Worm (Caenorhabditis elegans) whole organism, mixed stage, embryonic: Measurements from ENCODE around the gene F10B5.3.

Experiments used
- blmp-1 ChIP-seq: fragments of 150-350 bp; optimal IDR thresholded peaks from 2 replicates; lab custom pipeline; 2014; ENCODE audit warnings: missing biosample characterization, missing genetic modification characterization
- ceh-39 ChIP-seq: fragments of 150-350 bp; optimal IDR thresholded peaks from 2 replicates; lab custom pipeline; 2014; ENCODE audit warnings: missing biosample characterization, missing genetic modification characterization
- ceh-43 ChIP-seq: fragments of 200-800 bp; sonication (Bioruptor generic); optimal IDR thresholded peaks from 2 replicates; lab custom pipeline; 2018; ENCODE audit warnings: mild to moderate bottlenecking, missing genetic modification characterization, moderate library complexity, missing compliant biosample characterization
- ceh-83 ChIP-seq: fragments of 200-800 bp; sonication (Bioruptor generic); optimal IDR thresholded peaks from 2 replicates; lab custom pipeline; 2018; ENCODE audit warnings: mild to moderate bottlenecking, missing genetic modification characterization, missing compliant biosample characterization
- ces-1 ChIP-seq: fragments of 150-350 bp; optimal IDR thresholded peaks from 2 replicates; lab custom pipeline; 2014; ENCODE audit warnings: missing biosample characterization, missing genetic modification reagents, missing genetic modification characterization
- elt-3 ChIP-seq: fragments of 150-350 bp; optimal IDR thresholded peaks from 2 replicates; lab custom pipeline; 2014; ENCODE audit warnings: missing biosample characterization, missing genetic modification characterization
- flh-1 ChIP-seq: fragments of 200-800 bp; sonication (Bioruptor generic); optimal IDR thresholded peaks from 2 replicates; lab custom pipeline; 2018; ENCODE audit warnings: mild to moderate bottlenecking, missing genetic modification characterization, moderate library complexity, missing compliant biosample characterization
- ham-2 ChIP-seq: fragments of 200-800 bp; sonication (Bioruptor generic); optimal IDR thresholded peaks from 2 replicates; lab custom pipeline; 2018; ENCODE audit warnings: mild to moderate bottlenecking, missing genetic modification characterization, missing compliant biosample characterization
- hlh-1 ChIP-seq: fragments of 150-350 bp; optimal IDR thresholded peaks from 2 replicates; lab custom pipeline; 2014; ENCODE audit warnings: missing biosample characterization, missing genetic modification reagents, missing genetic modification characterization
- lin-13 ChIP-seq: fragments of 150-350 bp; optimal IDR thresholded peaks from 2 replicates; lab custom pipeline; 2014; ENCODE audit warnings: missing biosample characterization, missing genetic modification characterization
- lin-32 ChIP-seq: fragments of 200-800 bp; sonication (Bioruptor generic); optimal IDR thresholded peaks from 2 replicates; lab custom pipeline; 2018; ENCODE audit warnings: mild to moderate bottlenecking, missing genetic modification characterization, missing compliant biosample characterization
- lsy-2 ChIP-seq: fragments of 150-350 bp; optimal IDR thresholded peaks from 2 replicates; lab custom pipeline; 2014; ENCODE audit warnings: missing biosample characterization, missing genetic modification characterization
- mab-5 ChIP-seq: fragments of 150-350 bp; optimal IDR thresholded peaks from 2 replicates; lab custom pipeline; 2014; ENCODE audit warnings: missing biosample characterization, missing genetic modification characterization
- mep-1 ChIP-seq: fragments of 150-350 bp; optimal IDR thresholded peaks from 2 replicates; lab custom pipeline; 2017; ENCODE audit warnings: missing biosample characterization, missing genetic modification reagents, missing genetic modification characterization, inconsistent platforms
- mls-2 ChIP-seq: sonication (generic microtip); optimal IDR thresholded peaks from 2 replicates; lab custom pipeline; 2016; ENCODE audit warnings: mild to moderate bottlenecking, missing genetic modification characterization, moderate library complexity, missing compliant biosample characterization
- nhr-12 ChIP-seq: fragments of 150-350 bp; optimal IDR thresholded peaks from 2 replicates; lab custom pipeline; 2014; ENCODE audit warnings: missing biosample characterization, missing genetic modification characterization
- nhr-2 ChIP-seq: fragments of 150-350 bp; optimal IDR thresholded peaks from 2 replicates; lab custom pipeline; 2014; ENCODE audit warnings: missing biosample characterization, missing genetic modification characterization
- nhr-237 ChIP-seq: fragments of 150-350 bp; optimal IDR thresholded peaks from 2 replicates; lab custom pipeline; 2014; ENCODE audit warnings: missing biosample characterization, missing genetic modification characterization
- nhr-28 ChIP-seq: fragments of 150-350 bp; optimal IDR thresholded peaks from 2 replicates; lab custom pipeline; 2014; ENCODE audit warnings: missing biosample characterization, missing genetic modification characterization
- nhr-76 ChIP-seq: sonication (generic microtip); optimal IDR thresholded peaks from 2 replicates; lab custom pipeline; 2017; ENCODE audit warnings: missing biosample characterization, missing genetic modification characterization
- pha-4 ChIP-seq: fragments of 150-350 bp; optimal IDR thresholded peaks from 2 replicates; lab custom pipeline; 2018; ENCODE audit warnings: missing biosample characterization, missing genetic modification reagents, missing genetic modification characterization
- sem-2 ChIP-seq: fragments of 200-800 bp; sonication (Bioruptor generic); optimal IDR thresholded peaks from 2 replicates; lab custom pipeline; 2018; ENCODE audit warnings: mild to moderate bottlenecking, missing genetic modification characterization, missing compliant biosample characterization
- snpc-4 ChIP-seq: fragments of 150-350 bp; optimal IDR thresholded peaks from 2 replicates; lab custom pipeline; 2014; ENCODE audit warnings: missing biosample characterization, missing genetic modification characterization
- sptf-1 ChIP-seq: sonication (generic microtip); optimal IDR thresholded peaks from 2 replicates; lab custom pipeline; 2017; ENCODE audit warnings: mild to moderate bottlenecking, missing genetic modification characterization, moderate library complexity, missing compliant biosample characterization
- tbx-8 ChIP-seq: fragments of 200-800 bp; sonication (Bioruptor generic); optimal IDR thresholded peaks from 2 replicates; lab custom pipeline; 2018; ENCODE audit warnings: mild to moderate bottlenecking, missing genetic modification characterization, moderate library complexity, missing compliant biosample characterization
- unc-120 ChIP-seq: sonication (generic microtip); optimal IDR thresholded peaks from 2 replicates; lab custom pipeline; 2017; ENCODE audit warnings: missing genetic modification characterization, missing compliant biosample characterization; ENCODE audit not compliant: poor library complexity, severe bottlenecking
- unc-62 ChIP-seq: fragments of 150-350 bp; optimal IDR thresholded peaks from 2 replicates; lab custom pipeline; 2014; ENCODE audit warnings: missing biosample characterization, missing genetic modification reagents, missing genetic modification characterization
- zip-8 ChIP-seq: fragments of 150-350 bp; optimal IDR thresholded peaks from 2 replicates; lab custom pipeline; 2014; ENCODE audit warnings: missing biosample characterization, missing genetic modification characterization
- ztf-11 ChIP-seq: fragments of 150-350 bp; optimal IDR thresholded peaks from 2 replicates; lab custom pipeline; 2014; ENCODE audit warnings: missing biosample characterization, missing genetic modification characterization

The F10B5.3 gene

DNA sequence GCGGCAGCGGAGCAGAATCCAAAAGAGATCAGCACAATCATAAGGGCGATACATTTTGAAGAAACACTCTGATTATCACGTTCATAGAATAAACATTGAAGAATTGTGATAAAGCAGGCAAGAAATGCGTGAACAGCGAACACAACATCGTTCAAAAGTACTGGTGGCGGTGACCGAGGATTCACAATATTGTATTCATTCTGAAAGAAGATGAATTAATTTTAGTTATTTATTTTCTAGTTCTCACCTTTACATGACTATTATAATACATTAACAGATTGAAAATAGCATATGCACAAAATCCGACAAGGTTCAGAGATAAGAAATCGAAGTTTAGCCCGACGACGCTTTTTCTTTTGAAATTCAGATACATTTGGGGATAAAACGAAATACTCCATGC, 13.9 kb downstream of the F10B5.3 start:
- TF ChIP-seq nhr-12 (tag; lab: Kevin White, UChicago) (no peak), nhr-2 (tag; lab: Kevin White, UChicago) (no peak), mls-2 (tag; lab: Kevin White, UChicago) (no peak), lin-32 (GFP tag; lab: Kevin White, UChicago) (no peak), zip-8 (no peak), ceh-43 (GFP tag; lab: Kevin White, UChicago) (no peak), snpc-4 (tag; lab: Kevin White, UChicago) (no peak), pha-4 (tag; lab: Kevin White, UChicago) (no peak), lin-13 (tag; lab: Kevin White, UChicago) (no peak)

DNA sequence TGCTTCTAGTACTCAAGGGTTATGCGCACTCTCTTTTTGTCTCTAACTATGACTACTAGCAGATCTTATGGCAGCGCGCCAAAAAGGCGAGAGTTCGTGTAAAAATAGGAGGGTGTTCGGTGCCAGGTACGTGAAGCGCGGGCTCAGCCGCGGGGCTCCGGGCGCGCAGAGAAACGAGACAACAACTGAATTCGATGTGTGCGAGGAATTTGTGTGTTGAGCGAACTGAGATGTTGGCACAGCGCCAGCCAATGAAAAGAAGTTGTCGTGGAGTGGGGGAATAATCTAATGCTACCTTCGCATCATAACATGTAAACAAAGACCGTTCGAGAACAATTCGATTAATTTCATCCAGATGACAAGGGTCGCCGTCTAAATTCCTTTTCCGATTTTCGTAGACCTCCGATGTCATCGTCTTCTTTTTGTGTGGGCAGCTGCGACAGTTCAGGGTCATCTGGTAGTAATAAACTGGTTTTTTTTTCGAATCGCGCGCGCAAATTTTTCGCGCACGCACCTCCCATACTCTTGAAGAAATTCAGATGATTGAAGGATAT, 18.3 kb downstream of the F10B5.3 start:
- no peak for TF ChIP-seq unc-62 (GFP tag; lab: Kevin White, UChicago)
- no peak for TF ChIP-seq tbx-8 (GFP tag; lab: Kevin White, UChicago)
- TF ChIP-seq lsy-2 (tag; lab: Kevin White, UChicago), result no peak
- TF ChIP-seq mls-2 (tag; lab: Kevin White, UChicago), result no peak
- no peak for TF ChIP-seq mab-5 (tag; lab: Kevin White, UChicago)
- no peak for TF ChIP-seq snpc-4 (tag; lab: Kevin White, UChicago)
- TF ChIP-seq hlh-1, result no peak
- TF ChIP-seq sem-2, result no peak

DNA sequence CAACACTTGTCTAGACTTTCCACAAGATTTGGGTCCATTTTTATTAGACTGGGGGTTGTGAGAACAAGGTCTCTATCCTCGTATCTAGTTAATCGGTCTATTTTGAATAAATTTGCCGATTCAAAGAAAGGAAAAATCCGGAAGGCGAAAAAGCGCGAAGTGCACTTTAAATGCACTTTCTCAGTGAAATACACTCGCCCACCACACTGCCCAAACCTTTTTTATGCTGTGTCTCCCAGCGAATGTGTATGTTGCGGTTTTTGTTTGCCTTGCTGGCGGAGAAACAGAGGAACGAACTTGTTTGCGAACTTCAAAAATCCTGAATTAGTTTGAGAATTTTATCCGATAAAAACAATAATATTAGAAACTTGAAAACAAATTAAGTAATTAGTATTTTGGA, 19.0 kb downstream of the F10B5.3 start:
- no peak for TF ChIP-seq elt-3 (tag; lab: Kevin White, UChicago)
- TF ChIP-seq lin-13 (tag; lab: Kevin White, UChicago), result no peak
- no peak for TF ChIP-seq ceh-83 (GFP tag; lab: Kevin White, UChicago)
- no peak for TF ChIP-seq mep-1 (tag; lab: Kevin White, UChicago)
- TF ChIP-seq nhr-12 (tag; lab: Kevin White, UChicago), result no peak
- no peak for TF ChIP-seq lsy-2 (tag; lab: Kevin White, UChicago)
- TF ChIP-seq flh-1 (GFP tag; lab: Kevin White, UChicago), result no peak
- no peak for TF ChIP-seq zip-8
- no peak for TF ChIP-seq hlh-1
- TF ChIP-seq ceh-43 (GFP tag; lab: Kevin White, UChicago), result no peak
- TF ChIP-seq nhr-76 (tag; lab: Kevin White, UChicago), result no peak
- TF ChIP-seq lin-32 (GFP tag; lab: Kevin White, UChicago), result no peak
- no peak for TF ChIP-seq unc-120 (tag; lab: Kevin White, UChicago)
- TF ChIP-seq ces-1 (GFP tag; lab: Kevin White, UChicago), result no peak
- TF ChIP-seq mls-2 (tag; lab: Kevin White, UChicago), result no peak
- TF ChIP-seq mab-5 (tag; lab: Kevin White, UChicago), result no peak
- TF ChIP-seq snpc-4 (tag; lab: Kevin White, UChicago), result no peak
- TF ChIP-seq ham-2 (GFP tag; lab: Kevin White, UChicago), result no peak

DNA sequence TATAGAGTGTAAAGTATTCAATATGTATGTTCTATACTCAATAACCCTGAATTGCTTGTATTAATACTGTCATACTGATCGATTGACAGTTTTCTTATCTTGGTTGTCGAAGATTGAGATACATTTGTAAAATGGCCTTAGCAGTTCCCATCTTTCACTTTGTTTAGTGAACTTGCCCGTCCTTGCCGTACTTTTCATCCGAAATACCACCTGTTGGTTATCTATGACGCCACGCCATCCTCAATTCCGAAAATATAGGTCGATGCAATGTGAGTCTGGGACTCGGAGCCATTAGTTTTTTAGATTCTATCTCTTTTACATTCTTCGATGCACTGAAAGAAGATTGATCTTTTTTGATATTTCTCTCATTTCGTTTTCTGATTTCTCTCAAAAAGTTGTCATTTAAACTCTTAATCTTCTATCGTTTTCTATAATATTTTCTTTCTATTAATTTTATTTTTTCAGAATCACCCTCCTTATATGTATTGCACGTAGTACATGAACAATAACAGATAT, 20.3 kb downstream of the F10B5.3 start, which contains the start of gene ulp-4:
Gene ulp-4, plus strand, starts transcription at position 466 of the 516 bp plus-strand sequence.
- TF ChIP-seq hlh-1 (peak; percentile 16), lsy-2 (tag; lab: Kevin White, UChicago) (no peak)

DNA sequence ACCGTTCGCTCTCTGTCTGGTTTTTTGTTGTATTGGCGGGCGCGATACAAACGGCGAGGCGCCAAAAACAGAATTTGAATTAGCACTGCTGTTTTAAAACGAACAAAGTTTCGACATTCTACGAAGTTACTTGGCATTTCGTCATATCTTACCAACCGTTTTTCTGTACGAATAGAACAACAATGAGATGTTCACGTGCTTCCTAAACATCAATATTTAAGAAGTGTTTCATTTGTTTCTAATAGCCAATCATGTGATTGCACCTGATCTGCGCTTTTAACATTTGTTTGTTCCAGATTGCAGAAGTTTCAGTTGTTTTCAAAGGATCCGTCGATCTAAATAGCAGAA, 20.8 kb downstream of the F10B5.3 start:
- TF ChIP-seq mab-5 (tag; lab: Kevin White, UChicago), result no peak
- TF ChIP-seq hlh-1, result no peak
- no peak for TF ChIP-seq blmp-1
- no peak for TF ChIP-seq nhr-2 (tag; lab: Kevin White, UChicago)
- no peak for TF ChIP-seq zip-8
- TF ChIP-seq elt-3 (tag; lab: Kevin White, UChicago), result no peak
- TF ChIP-seq sptf-1, result no peak
- no peak for TF ChIP-seq lsy-2 (tag; lab: Kevin White, UChicago)
- no peak for TF ChIP-seq flh-1 (GFP tag; lab: Kevin White, UChicago)
- no peak for TF ChIP-seq ztf-11 (tag; lab: Kevin White, UChicago)
- no peak for TF ChIP-seq nhr-237 (tag; lab: Kevin White, UChicago)
- TF ChIP-seq ces-1 (GFP tag; lab: Kevin White, UChicago), result no peak
- no peak for TF ChIP-seq snpc-4 (tag; lab: Kevin White, UChicago)
- no peak for TF ChIP-seq mep-1 (tag; lab: Kevin White, UChicago)
- no peak for TF ChIP-seq lin-13 (tag; lab: Kevin White, UChicago)
- no peak for TF ChIP-seq ceh-39 (tag; lab: Kevin White, UChicago)
- no peak for TF ChIP-seq nhr-28 (tag; lab: Kevin White, UChicago)
- TF ChIP-seq pha-4 (tag; lab: Kevin White, UChicago), result no peak
- TF ChIP-seq sem-2, result no peak
- TF ChIP-seq, all 35 proteins: peak for 0
